Worm (Caenorhabditis elegans): ENCODE measurements around the gene frpr-1.

DNA sequence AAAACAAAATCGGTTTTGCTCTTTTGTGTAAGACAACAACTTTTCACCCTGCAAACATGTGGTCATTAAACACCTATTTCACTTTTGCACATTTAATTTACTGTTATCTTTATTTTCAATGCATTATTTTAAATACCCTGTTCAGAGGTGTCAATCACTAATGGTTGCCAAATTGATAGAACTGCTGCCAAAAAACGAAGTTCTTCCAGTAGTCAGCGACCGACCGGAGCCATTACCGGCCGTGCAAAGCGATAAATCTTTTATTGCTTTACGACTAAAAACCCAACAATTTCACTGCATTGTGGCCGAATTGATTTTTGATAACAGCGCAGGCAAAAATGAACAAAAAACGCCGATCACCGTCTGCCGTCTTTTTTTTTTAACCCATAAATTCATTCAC is 54.9 kb downstream of the frpr-1 start:
- TF ChIP-seq daf-8 (GFP tag; IDR thresholded peaks at IDR 0.05), result no peak
- no peak for TF ChIP-seq pha-4 (GFP tag; IDR thresholded peaks at IDR 0.05)
- TF ChIP-seq pha-4 (tag; optimal IDR thresholded peaks at IDR 0.05), result no peak
- TF ChIP-seq hif-1 (tag; optimal IDR thresholded peaks at IDR 0.05), result no peak
- no peak for TF ChIP-seq fos-1 (tag; optimal IDR thresholded peaks at IDR 0.05)
- no peak for TF ChIP-seq R02D3.7 (tag; optimal IDR thresholded peaks at IDR 0.05)
- no peak for TF ChIP-seq fkh-10 (GFP tag; optimal IDR thresholded peaks at IDR 0.05)
- no peak for TF ChIP-seq dmd-9 (GFP tag; IDR thresholded peaks at IDR 0.05)
- TF ChIP-seq lsy-2 (tag; optimal IDR thresholded peaks at IDR 0.05), result no peak
- no peak for TF ChIP-seq Y48G9A.11 (GFP tag; IDR thresholded peaks at IDR 0.05)
- TF ChIP-seq ama-1 (optimal IDR thresholded peaks at IDR 0.05), result no peak
- no peak for TF ChIP-seq ZK546.5 (tag; optimal IDR thresholded peaks at IDR 0.05)
- no peak for TF ChIP-seq cey-2 (tag; optimal IDR thresholded peaks at IDR 0.05; ENCODE audit: borderline replicate concordance, insufficient read depth)
- TF ChIP-seq nhr-6 (tag; optimal IDR thresholded peaks at IDR 0.05), result no peak
- no peak for TF ChIP-seq unc-62 (GFP tag; optimal IDR thresholded peaks at IDR 0.05 in 1 of 2)
- TF ChIP-seq unc-62 (tag; optimal IDR thresholded peaks at IDR 0.05), result no peak
